Worm (Caenorhabditis elegans): Measurements from ENCODE around the gene col-173.

col-173 gene

DNA sequence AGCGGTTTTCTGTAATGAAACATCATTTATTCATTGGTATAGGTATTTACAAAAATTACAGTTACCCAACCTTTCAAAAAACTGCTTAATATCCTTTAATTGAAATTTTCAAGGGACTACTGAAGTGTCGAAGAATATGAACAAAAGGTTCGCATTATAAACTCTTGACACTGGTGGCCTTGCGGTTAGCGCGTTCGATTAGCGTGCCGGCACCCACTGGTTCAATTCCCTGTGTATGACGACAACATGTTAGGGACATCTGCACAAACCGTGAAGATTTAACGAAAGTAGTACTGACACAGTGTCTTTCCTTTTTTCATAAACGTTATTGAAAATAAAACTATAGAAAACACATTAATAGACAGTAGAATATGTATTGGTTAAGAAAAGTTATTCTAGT is 9.6 kb downstream of the col-173 start (continued):
- TF ChIP-seq madf-3 (GFP tag; IDR thresholded peaks at IDR 0.05), result peak; percentile 75; the same call in 1 of the 2 replicates
- peak; percentile 65 for TF ChIP-seq ZK185.1 (tag; optimal IDR thresholded peaks at IDR 0.05; ENCODE audit: poor library complexity, severe bottlenecking)
- peak; percentile 44 for TF ChIP-seq athp-1 (tag; optimal IDR thresholded peaks at IDR 0.05)
- TF ChIP-seq snpc-1.1 (tag; optimal IDR thresholded peaks at IDR 0.05; ENCODE audit: insufficient read depth), result peak; percentile 44
- no peak for TF ChIP-seq ceh-91 (GFP tag; IDR thresholded peaks at IDR 0.05)
- TF ChIP-seq madf-6 (GFP tag; IDR thresholded peaks at IDR 0.05), result peak; percentile 73
- TF ChIP-seq hsf-1 (GFP tag; IDR thresholded peaks at IDR 0.05), result peak; percentile 56; the same call in 1 of the 2 replicates
- peak; percentile 87; the same call in 1 of the 2 replicates for TF ChIP-seq aptf-3 (GFP tag; IDR thresholded peaks at IDR 0.05)
- peak; percentile 6 for TF ChIP-seq unc-130 (GFP tag; optimal IDR thresholded peaks at IDR 0.05)
- TF ChIP-seq lsl-1 (GFP tag; optimal IDR thresholded peaks at IDR 0.05), result peak; percentile 39
- no peak for TF ChIP-seq Y79H2A.3 (GFP tag; conservative IDR thresholded peaks at IDR 0.05)
- TF ChIP-seq repo-1 (tag; optimal IDR thresholded peaks at IDR 0.05), result peak; percentile 72
- peak; percentile 97 for TF ChIP-seq Y56A3A.18 (GFP tag; IDR thresholded peaks at IDR 0.05)
- peak; percentile 60 for TF ChIP-seq F10E7.11 (tag; optimal IDR thresholded peaks at IDR 0.05)
- peak; percentile 91 for TF ChIP-seq zim-3 (tag; optimal IDR thresholded peaks at IDR 0.05)
- TF ChIP-seq fkh-3 (tag; optimal IDR thresholded peaks at IDR 0.05), result peak; percentile 35
- TF ChIP-seq cebp-1 (GFP tag; IDR thresholded peaks at IDR 0.05), result no peak
- no peak for TF ChIP-seq cebp-1 (tag; optimal IDR thresholded peaks at IDR 0.05)
- peak; percentile 84 for TF ChIP-seq F52B5.7 (tag; optimal IDR thresholded peaks at IDR 0.05)
- peak; percentile 87 for TF ChIP-seq nhr-90 (tag; optimal IDR thresholded peaks at IDR 0.05)
- no peak for TF ChIP-seq attf-3 (GFP tag; conservative IDR thresholded peaks at IDR 0.05)
- 0 out of 2 replicates have a peak, but pooled peaks have one; percentile 31 for TF ChIP-seq let-526 (GFP tag; IDR thresholded peaks at IDR 0.05)
- no peak for TF ChIP-seq Y53F4B.3 (GFP tag; IDR thresholded peaks at IDR 0.05)
- peak; percentile 79 for TF ChIP-seq nhr-179 (tag; optimal IDR thresholded peaks at IDR 0.05)
- TF ChIP-seq T26A5.8 (tag; optimal IDR thresholded peaks at IDR 0.05), result peak; percentile 86
- peak; percentile 89 for TF ChIP-seq B0261.1 (tag; optimal IDR thresholded peaks at IDR 0.05)
- TF ChIP-seq bed-2 (GFP tag; IDR thresholded peaks at IDR 0.05), result peak; percentile 84; the same call in 1 of the 2 replicates
- TF ChIP-seq ceh-79 (tag; optimal IDR thresholded peaks at IDR 0.05), result peak; percentile 95
- TF ChIP-seq madf-10 (tag; optimal IDR thresholded peaks at IDR 0.05), result peak; percentile 81
- peak; percentile 68; the same call in 1 of the 2 replicates for TF ChIP-seq Y95B8A.8 (GFP tag; IDR thresholded peaks at IDR 0.05)
- TF ChIP-seq sea-2 (GFP tag; IDR thresholded peaks at IDR 0.05), result no peak
- peak; percentile 77 for TF ChIP-seq ekl-4 (GFP tag; IDR thresholded peaks at IDR 0.05)
- TF ChIP-seq rcor-1 (GFP tag; IDR thresholded peaks at IDR 0.05), result peak; percentile 85
- TF ChIP-seq akir-1 (GFP tag; optimal IDR thresholded peaks at IDR 0.05), result no peak
- peak; percentile 73 for TF ChIP-seq hlh-12 (tag; optimal IDR thresholded peaks at IDR 0.05)
- no peak for TF ChIP-seq egrh-3 (GFP tag; IDR thresholded peaks at IDR 0.05)
- peak; percentile 68 for TF ChIP-seq gei-17 (GFP tag; optimal IDR thresholded peaks at IDR 0.05)
- peak; percentile 82 for TF ChIP-seq hrde-1 (tag; optimal IDR thresholded peaks at IDR 0.05; ENCODE audit: borderline replicate concordance)
- TF ChIP-seq nhr-27 (tag; optimal IDR thresholded peaks at IDR 0.05), result peak; percentile 64
- peak; percentile 74 for TF ChIP-seq C17E4.6 (GFP tag; IDR thresholded peaks at IDR 0.05)
- no peak; the same call in 1 of the 2 replicates for TF ChIP-seq mcd-1 (GFP tag; IDR thresholded peaks at IDR 0.05)
- TF ChIP-seq ztf-3 (GFP tag; optimal IDR thresholded peaks at IDR 0.05), result no peak
- TF ChIP-seq nfyb-1 (GFP tag; IDR thresholded peaks at IDR 0.05), result peak; percentile 91
- peak; percentile 93 for TF ChIP-seq cebp-2 (GFP tag; IDR thresholded peaks at IDR 0.05)
- TF ChIP-seq pbrm-1 (GFP tag; IDR thresholded peaks at IDR 0.05), result peak; percentile 83
- peak; percentile 84 for TF ChIP-seq chd-7 (tag; optimal IDR thresholded peaks at IDR 0.05)
- TF ChIP-seq ceh-40 (GFP tag; IDR thresholded peaks at IDR 0.05), result peak; percentile 80
- TF ChIP-seq ceh-100 (GFP tag; IDR thresholded peaks at IDR 0.05), result no peak; the same call in none of the 2 replicates
- TF ChIP-seq ama-1 (optimal IDR thresholded peaks at IDR 0.05), result no peak
- peak in 1 of 2 experiments; percentile 94 for TF ChIP-seq ama-1 (GFP tag; optimal IDR thresholded peaks at IDR 0.05)
